Worm (Caenorhabditis elegans) whole organism, L4 larva: ENCODE measurements around the gene zig-12.

ENCODE experiments used
- daf-12 ChIP-seq: fragments of 150-350 bp; optimal IDR thresholded peaks from 2 replicates; lab custom pipeline; 2014; ENCODE audit warnings: missing biosample characterization, missing genetic modification reagents, missing genetic modification characterization
- fkh-10 ChIP-seq: fragments of 150-350 bp; optimal IDR thresholded peaks from 2 replicates; lab custom pipeline; 2014; ENCODE audit warnings: missing biosample characterization, missing genetic modification reagents, missing genetic modification characterization
- hlh-30 ChIP-seq: sonication (generic microtip); optimal IDR thresholded peaks from 2 replicates; lab custom pipeline; 2017; ENCODE audit warnings: antibody characterized with exemption, mild to moderate bottlenecking, missing genetic modification characterization, missing compliant biosample characterization; ENCODE audit not compliant: insufficient read depth
- jun-1 ChIP-seq: fragments of 150-350 bp; optimal IDR thresholded peaks from 2 replicates; lab custom pipeline; 2014; ENCODE audit warnings: missing biosample characterization, missing genetic modification reagents, missing genetic modification characterization
- lin-39 ChIP-seq: fragments of 150-350 bp; optimal IDR thresholded peaks from 2 replicates; lab custom pipeline; 2014; ENCODE audit warnings: missing biosample characterization, missing genetic modification reagents, missing genetic modification characterization
- lir-3 ChIP-seq: sonication (generic microtip); optimal IDR thresholded peaks from 2 replicates; lab custom pipeline; 2016; ENCODE audit warnings: mild to moderate bottlenecking, missing genetic modification characterization, missing compliant biosample characterization
- lsy-2 ChIP-seq, 2 experiments: fragments of 150-350 bp in 1 of 2; sonication (generic microtip) in 1 of 2; optimal IDR thresholded peaks; 2 replicates each; lab custom pipeline; 2014 to 2017; ENCODE audit warnings: missing biosample characterization in 2 of 2, missing genetic modification characterization in 2 of 2
- mdt-29 ChIP-seq: fragments of 200-800 bp; sonication (Bioruptor generic); IDR thresholded peaks from 2 replicates; pipeline ENCODE4 v1.3.6; 2022; ENCODE audit warnings: missing genetic modification reagents, missing genetic modification characterization, missing compliant biosample characterization
- nhr-25 ChIP-seq: sonication (generic microtip); optimal IDR thresholded peaks from 2 replicates; lab custom pipeline; 2017; ENCODE audit warnings: missing genetic modification characterization, mild to moderate bottlenecking, missing compliant biosample characterization, antibody characterized with exemption, moderate library complexity, borderline replicate concordance; ENCODE audit not compliant: insufficient read depth
- nhr-28 ChIP-seq: fragments of 150-350 bp; optimal IDR thresholded peaks from 2 replicates; lab custom pipeline; 2014; ENCODE audit warnings: missing biosample characterization, missing genetic modification characterization
- pqm-1 ChIP-seq: sonication (generic microtip); optimal IDR thresholded peaks from 2 replicates; lab custom pipeline; 2017; ENCODE audit warnings: missing biosample characterization, missing genetic modification characterization
- tag-97 ChIP-seq: fragments of 200-800 bp; sonication (Bioruptor generic); IDR thresholded peaks from 2 replicates; pipeline ENCODE4 v1.3.6; 2022; ENCODE audit warnings: missing genetic modification characterization, missing compliant biosample characterization
- zag-1 ChIP-seq: fragments of 150-350 bp; optimal IDR thresholded peaks from 2 replicates; lab custom pipeline; 2014; ENCODE audit warnings: missing biosample characterization, missing genetic modification characterization

ce11 chrX:8723127-8723600 is 40.5 kb upstream of the zig-12 start, which contains the start of gene tnt-2:
- TF ChIP-seq hlh-30 (tag; lab: Kevin White, UChicago): no peak
- no peak for TF ChIP-seq zag-1 (tag; lab: Kevin White, UChicago)
- no peak for TF ChIP-seq lsy-2 (tag; optimal IDR thresholded peaks at IDR 0.05; lab: Kevin White, UChicago)
- TF ChIP-seq nhr-28: no peak
- TF ChIP-seq mdt-29 (GFP tag; lab: Robert Waterston, UW): no peak
- TF ChIP-seq tag-97 (GFP tag; lab: Robert Waterston, UW): no peak
- no peak for TF ChIP-seq pqm-1 (tag; lab: Kevin White, UChicago)
- no peak for TF ChIP-seq lir-3 (tag; lab: Kevin White, UChicago)
- no peak for TF ChIP-seq lin-39
- TF ChIP-seq jun-1 (tag; lab: Kevin White, UChicago): no peak
- TF ChIP-seq nhr-25 (tag; lab: Kevin White, UChicago): no peak
- no peak for TF ChIP-seq daf-12 (tag; lab: Kevin White, UChicago)
- TF ChIP-seq fkh-10 (GFP tag; lab: Kevin White, UChicago): no peak
